Fruit fly (Drosophila melanogaster) whole organism, embryonic: ENCODE measurements around the gene CG6005.

ENCODE experiments used
- Adf1 ChIP-seq: fragments of 200-800 bp; sonication (Bioruptor generic); IDR thresholded peaks from 2 replicates; pipeline ENCODE4 v1.3.6; 2022; ENCODE audit warnings: missing biosample characterization, missing genetic modification characterization
- BEAF-32 ChIP-seq: fragments of 200-800 bp; sonication (Bioruptor generic); optimal IDR thresholded peaks from 3 replicates; lab custom pipeline; 2017; ENCODE audit warnings: missing biosample characterization, missing genetic modification characterization, mild to moderate bottlenecking, moderate library complexity, missing genetic modification reagents
- C15 ChIP-seq: fragments of 200-800 bp; sonication (Bioruptor generic); IDR thresholded peaks from 3 replicates; pipeline ENCODE4 v1.3.6; 2022; ENCODE audit warnings: missing biosample characterization, missing genetic modification characterization
- CG10979 ChIP-seq: fragments of 200-800 bp; sonication (Bioruptor generic); optimal IDR thresholded peaks from 2 replicates; lab custom pipeline; 2018; ENCODE audit warnings: missing biosample characterization, mild to moderate bottlenecking, missing genetic modification characterization, moderate library complexity
- CG14710 ChIP-seq: fragments of 200-800 bp; sonication (Bioruptor generic); optimal IDR thresholded peaks from 3 replicates; lab custom pipeline; 2019; ENCODE audit warnings: missing biosample characterization, mild to moderate bottlenecking, missing genetic modification characterization, moderate library complexity
- CG14860 ChIP-seq: fragments of 200-800 bp; sonication (Bioruptor generic); IDR thresholded peaks from 3 replicates; pipeline ENCODE4 v1.3.6; 2022; ENCODE audit warnings: missing biosample characterization, missing genetic modification characterization; ENCODE audit not compliant: partially characterized antibody
- CG1602 ChIP-seq: fragments of 200-800 bp; sonication (Bioruptor generic); optimal IDR thresholded peaks from 3 replicates; lab custom pipeline; 2016; ENCODE audit warnings: missing biosample characterization, missing genetic modification characterization
- CG16815 ChIP-seq: fragments of 200-800 bp; sonication (Bioruptor generic); optimal IDR thresholded peaks from 3 replicates; lab custom pipeline; 2017; ENCODE audit warnings: missing biosample characterization, mild to moderate bottlenecking, missing genetic modification characterization
- CG17361 ChIP-seq: fragments of 200-800 bp; sonication (Bioruptor generic); IDR thresholded peaks from 3 replicates; pipeline ENCODE4 v1.3.6; 2022; ENCODE audit warnings: missing biosample characterization, missing genetic modification characterization
- CG17385 ChIP-seq: fragments of 200-800 bp; sonication (Bioruptor generic); optimal IDR thresholded peaks from 3 replicates; lab custom pipeline; 2018; ENCODE audit warnings: missing biosample characterization, mild to moderate bottlenecking, missing genetic modification characterization
- CG18262 ChIP-seq: fragments of 200-800 bp; optimal IDR thresholded peaks from 3 replicates; lab custom pipeline; 2019; ENCODE audit warnings: missing biosample characterization, mild to moderate bottlenecking, missing genetic modification characterization, moderate library complexity
- CG18599 ChIP-seq: fragments of 200-800 bp; sonication (Bioruptor generic); optimal IDR thresholded peaks from 3 replicates; lab custom pipeline; 2017; ENCODE audit warnings: missing biosample characterization, missing genetic modification characterization, mild to moderate bottlenecking, moderate library complexity, missing genetic modification reagents
- CG2678 ChIP-seq: fragments of 200-800 bp; sonication (Bioruptor generic); optimal IDR thresholded peaks from 3 replicates; lab custom pipeline; 2019; ENCODE audit warnings: missing biosample characterization, mild to moderate bottlenecking, missing genetic modification characterization, moderate library complexity
- CG2712 ChIP-seq: fragments of 200-800 bp; optimal IDR thresholded peaks from 3 replicates; lab custom pipeline; 2019; ENCODE audit warnings: missing biosample characterization, mild to moderate bottlenecking, missing genetic modification characterization, moderate library complexity
- CG33557 ChIP-seq: fragments of 200-800 bp; sonication (Bioruptor generic); optimal IDR thresholded peaks from 2 replicates; lab custom pipeline; 2019; ENCODE audit warnings: missing biosample characterization, mild to moderate bottlenecking, missing genetic modification characterization, moderate library complexity
- CG3838 ChIP-seq: fragments of 200-800 bp; sonication (Bioruptor generic); optimal IDR thresholded peaks from 3 replicates; lab custom pipeline; 2016; ENCODE audit warnings: missing biosample characterization, missing genetic modification characterization
- CG3847 ChIP-seq: fragments of 200-800 bp; sonication (Bioruptor generic); IDR thresholded peaks from 2 replicates; pipeline ENCODE4 v1.3.6; 2022; ENCODE audit warnings: missing biosample characterization, missing genetic modification characterization
- CG4282 ChIP-seq: fragments of 200-800 bp; sonication (Bioruptor generic); optimal IDR thresholded peaks from 2 replicates; lab custom pipeline; 2016; ENCODE audit warnings: missing biosample characterization, missing genetic modification characterization
- CG4707 ChIP-seq: fragments of 200-800 bp; sonication (Bioruptor generic); optimal IDR thresholded peaks from 2 replicates; lab custom pipeline; 2018; ENCODE audit warnings: missing biosample characterization, mild to moderate bottlenecking, missing genetic modification characterization, moderate library complexity
- CG4854 ChIP-seq: fragments of 200-800 bp; sonication (Bioruptor generic); optimal IDR thresholded peaks from 2 replicates; lab custom pipeline; 2016; ENCODE audit warnings: missing biosample characterization, missing genetic modification characterization, inconsistent platforms
- CG7556 ChIP-seq: fragments of 200-800 bp; sonication (Bioruptor generic); optimal IDR thresholded peaks from 2 replicates; lab custom pipeline; 2017; ENCODE audit warnings: missing biosample characterization, mild to moderate bottlenecking, missing genetic modification characterization
- CG8290 ChIP-seq, 3 experiments: fragments of 200-800 bp; sonication (Bioruptor generic); optimal IDR thresholded peaks; 2 replicates each; lab custom pipeline; 2016 to 2019; ENCODE audit warnings: missing biosample characterization in 3 of 3, missing genetic modification characterization in 3 of 3, mild to moderate bottlenecking in 2 of 3, moderate library complexity in 1 of 3
- CG8359 ChIP-seq: fragments of 200-800 bp; sonication (Bioruptor generic); optimal IDR thresholded peaks from 2 replicates; lab custom pipeline; 2017; ENCODE audit warnings: missing biosample characterization, mild to moderate bottlenecking, missing genetic modification characterization, borderline replicate concordance
- CG9215 ChIP-seq: fragments of 200-800 bp; sonication (Bioruptor generic); IDR thresholded peaks from 2 replicates; pipeline ENCODE4 v1.3.6; 2022; ENCODE audit warnings: missing biosample characterization, missing genetic modification characterization
- CG9876 ChIP-seq: fragments of 200-800 bp; sonication (Bioruptor generic); optimal IDR thresholded peaks from 2 replicates; lab custom pipeline; 2016; ENCODE audit warnings: missing biosample characterization, missing genetic modification characterization
- Dad ChIP-seq: fragments of 200-800 bp; sonication (Bioruptor generic); optimal IDR thresholded peaks from 3 replicates; lab custom pipeline; 2016; ENCODE audit warnings: missing biosample characterization, missing genetic modification characterization
- Dbx ChIP-seq: fragments of 200-800 bp; sonication (Bioruptor generic); IDR thresholded peaks from 3 replicates; pipeline ENCODE4 v1.3.6; 2022; ENCODE audit warnings: missing biosample characterization, missing genetic modification characterization
- HLHmδ ChIP-seq: fragments of 200-800 bp; sonication (Bioruptor generic); optimal IDR thresholded peaks from 2 replicates; lab custom pipeline; 2018; ENCODE audit warnings: missing biosample characterization, mild to moderate bottlenecking, missing genetic modification characterization, moderate library complexity
- Hey ChIP-seq: fragments of 200-800 bp; sonication (Bioruptor generic); optimal IDR thresholded peaks from 3 replicates; lab custom pipeline; 2018; ENCODE audit warnings: missing biosample characterization, mild to moderate bottlenecking, missing genetic modification characterization
- HmgZ ChIP-seq: fragments of 200-800 bp; sonication (Bioruptor generic); optimal IDR thresholded peaks from 2 replicates; lab custom pipeline; 2018; ENCODE audit warnings: missing biosample characterization, mild to moderate bottlenecking, missing genetic modification characterization
- Neu2 ChIP-seq: fragments of 200-800 bp; sonication (Bioruptor generic); optimal IDR thresholded peaks from 3 replicates; lab custom pipeline; 2016; ENCODE audit warnings: missing biosample characterization, missing genetic modification characterization, borderline replicate concordance
- ci ChIP-seq: fragments of 200-800 bp; sonication (Bioruptor generic); IDR thresholded peaks from 3 replicates; pipeline ENCODE4 v1.3.6; 2022; ENCODE audit warnings: missing biosample characterization, missing genetic modification characterization
- corto ChIP-seq: fragments of 200-800 bp; sonication (Bioruptor generic); optimal IDR thresholded peaks from 2 replicates; lab custom pipeline; 2016; ENCODE audit warnings: missing biosample characterization, mild to moderate bottlenecking, missing genetic modification characterization, moderate library complexity
- crol ChIP-seq: fragments of 200-800 bp; sonication (Bioruptor generic); IDR thresholded peaks from 2 replicates; pipeline ENCODE4 v1.3.6; 2022; ENCODE audit warnings: missing biosample characterization, missing genetic modification characterization
- eyg ChIP-seq: fragments of 200-800 bp; sonication (Bioruptor generic); optimal IDR thresholded peaks from 3 replicates; lab custom pipeline; 2016; ENCODE audit warnings: missing biosample characterization, missing genetic modification characterization
- lola ChIP-seq, 3 experiments: fragments of >200 bp in 2 of 3; fragments of 200-800 bp in 1 of 3; sonication (Bioruptor generic) in 1 of 3; optimal IDR thresholded peaks; 2 replicates each; lab custom pipeline; 2017 to 2019; ENCODE audit warnings: missing biosample characterization in 3 of 3, missing genetic modification characterization in 3 of 3, mild to moderate bottlenecking in 1 of 3, moderate library complexity in 1 of 3
- nmo ChIP-seq: fragments of 200-800 bp; sonication (Bioruptor generic); optimal IDR thresholded peaks from 2 replicates; lab custom pipeline; 2018; ENCODE audit warnings: missing biosample characterization, mild to moderate bottlenecking, missing genetic modification characterization, moderate library complexity
- pb ChIP-seq: fragments of 200-800 bp; sonication (Bioruptor generic); optimal IDR thresholded peaks from 3 replicates; lab custom pipeline; 2016; ENCODE audit warnings: missing biosample characterization, missing genetic modification characterization
- pum ChIP-seq: fragments of 200-800 bp; sonication (Bioruptor generic); optimal IDR thresholded peaks from 2 replicates; lab custom pipeline; 2016; ENCODE audit warnings: missing biosample characterization, missing genetic modification characterization
- pzg ChIP-seq: fragments of 200-800 bp; sonication (Bioruptor generic); optimal IDR thresholded peaks from 3 replicates; lab custom pipeline; 2018; ENCODE audit warnings: missing biosample characterization, mild to moderate bottlenecking, missing genetic modification characterization, moderate library complexity
- sens ChIP-seq: fragments of 200-800 bp; sonication (Bioruptor generic); peaks from one replicate; lab custom pipeline; 2016; ENCODE audit warnings: missing biosample characterization, missing genetic modification characterization
- sob ChIP-seq: fragments of 200-800 bp; sonication (Bioruptor generic); IDR thresholded peaks from 2 replicates; pipeline ENCODE4 v1.3.6; 2022; ENCODE audit warnings: missing biosample characterization, missing genetic modification characterization
- tap ChIP-seq: fragments of 200-800 bp; optimal IDR thresholded peaks from 3 replicates; lab custom pipeline; 2019; ENCODE audit warnings: missing biosample characterization, mild to moderate bottlenecking, missing genetic modification characterization, moderate library complexity
- tio ChIP-seq: fragments of 200-800 bp; sonication (Bioruptor generic); optimal IDR thresholded peaks from 2 replicates; lab custom pipeline; 2017; ENCODE audit warnings: missing biosample characterization, missing genetic modification characterization, inconsistent platforms
- twi ChIP-seq: fragments of 200-800 bp; optimal IDR thresholded peaks from 2 replicates; lab custom pipeline; 2019; ENCODE audit warnings: missing biosample characterization, mild to moderate bottlenecking, missing genetic modification characterization, moderate library complexity
- vfl ChIP-seq: fragments of 200-800 bp; sonication (Bioruptor generic); optimal IDR thresholded peaks from 2 replicates; lab custom pipeline; 2016; ENCODE audit warnings: missing biosample characterization, missing genetic modification characterization
- vnd ChIP-seq: fragments of 200-800 bp; sonication (Bioruptor generic); IDR thresholded peaks from 3 replicates; pipeline ENCODE4 v1.3.6; 2022; ENCODE audit warnings: missing biosample characterization, missing genetic modification characterization; ENCODE audit not compliant: partially characterized antibody
- zen ChIP-seq: fragments of 200-800 bp; sonication (Bioruptor generic); optimal IDR thresholded peaks from 3 replicates; lab custom pipeline; 2018; ENCODE audit warnings: missing biosample characterization, mild to moderate bottlenecking, missing genetic modification characterization, moderate library complexity

CG6005 gene

DNA sequence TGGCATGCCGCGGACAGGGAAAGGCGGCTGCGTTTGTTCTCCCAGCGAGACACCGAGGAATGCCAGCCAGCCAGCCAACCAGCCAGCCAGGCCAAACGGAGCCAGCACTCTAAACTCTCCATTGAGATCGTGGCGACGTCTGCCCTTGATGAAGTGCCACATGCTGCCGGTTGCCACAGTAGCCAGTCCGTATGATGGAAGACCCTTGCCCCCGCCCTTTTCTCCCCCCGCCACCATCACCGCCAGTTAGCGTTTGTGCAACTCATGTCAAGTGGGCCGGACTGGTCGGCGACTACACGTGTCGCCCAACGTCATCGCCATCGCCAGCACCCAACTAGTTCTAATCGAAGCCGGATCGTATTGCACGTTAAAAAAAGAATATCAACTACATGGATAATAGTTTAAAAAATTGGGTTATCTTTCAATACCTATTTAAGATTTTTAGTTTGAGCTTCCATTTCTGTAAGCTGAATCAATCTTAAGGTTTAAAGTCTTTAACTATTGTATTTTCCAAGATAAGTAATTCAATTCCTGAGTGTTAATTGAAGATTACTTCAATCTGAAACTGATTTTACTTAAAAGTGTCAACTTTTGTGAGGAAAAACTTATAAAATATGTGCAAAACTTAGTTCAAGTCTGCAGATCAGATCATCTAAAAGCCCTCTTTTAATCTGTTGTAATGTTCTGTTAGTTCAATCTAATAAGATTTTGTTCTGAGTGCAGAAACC lies 46.6 kb upstream of the CG6005 start (continued):
- TF ChIP-seq CG4282 (GFP tag; lab: Kevin White, UChicago) (no peak), CG33557 (GFP tag; lab: Kevin White, UChicago) (no peak), CG16815 (GFP tag; lab: Kevin White, UChicago) (no peak), CG17361 (GFP tag; lab: Robert Waterston, UW) (peak; percentile 49; the same call in 2 of the 3 replicates), CG8290 (GFP tag; optimal IDR thresholded peaks at IDR 0.05; lab: Kevin White, UChicago) (no peak), CG8290 (tag; optimal IDR thresholded peaks at IDR 0.05; lab: Kevin White, UChicago) (no peak), sob (GFP tag; lab: Robert Waterston, UW) (no peak), CG9876 (GFP tag; lab: Kevin White, UChicago) (no peak), Neu2 (GFP tag; lab: Kevin White, UChicago) (no peak), CG1602 (GFP tag; lab: Kevin White, UChicago) (no peak), sens (GFP tag; lab: Kevin White, UChicago) (peak; percentile 75), Adf1 (no peak), CG14860 (GFP tag; lab: Robert Waterston, UW) (no peak), CG8359 (GFP tag; lab: Kevin White, UChicago) (no peak), CG18262 (tag; lab: Kevin White, UChicago) (peak; percentile 39), CG4707 (GFP tag; lab: Kevin White, UChicago) (no peak), vfl (GFP tag; lab: Kevin White, UChicago) (no peak), tio (GFP tag; lab: Kevin White, UChicago) (peak; percentile 17), CG2678 (tag; lab: Kevin White, UChicago) (peak; percentile 26), twi (peak; percentile 68), eyg (GFP tag; lab: Kevin White, UChicago) (no peak), CG3838 (GFP tag; lab: Kevin White, UChicago) (no peak), lola (GFP tag; optimal IDR thresholded peaks at IDR 0.05; lab: Kevin White, UChicago) (peak in 1 of 3 experiments; percentile 36), C15 (GFP tag; lab: Robert Waterston, UW) (no peak), CG4854 (GFP tag; lab: Kevin White, UChicago) (no peak), HLHmδ (GFP tag; lab: Kevin White, UChicago) (no peak), CG14710 (tag; lab: Kevin White, UChicago) (peak; percentile 6), CG9215 (GFP tag; lab: Robert Waterston, UW) (no peak), CG3847 (0 out of 2 replicates have a peak, but pooled peaks have one; percentile 8), CG18599 (GFP tag; lab: Kevin White, UChicago) (no peak), CG2712 (tag; lab: Kevin White, UChicago) (peak; percentile 33), tap (tag; lab: Kevin White, UChicago) (no peak), pb (GFP tag; lab: Kevin White, UChicago) (no peak), nmo (peak; percentile 15), CG17385 (GFP tag; lab: Kevin White, UChicago) (no peak), pum (GFP tag; lab: Kevin White, UChicago) (no peak), Dbx (GFP tag; lab: Robert Waterston, UW) (no peak), CG7556 (GFP tag; lab: Kevin White, UChicago) (peak; percentile 17), corto (GFP tag; lab: Kevin White, UChicago) (no peak), vnd (no peak), ci (0 out of 3 replicates have a peak, but pooled peaks have one; percentile 21), Hey (tag; lab: Kevin White, UChicago) (peak; percentile 42), HmgZ (tag; lab: Kevin White, UChicago) (no peak), CG10979 (tag; lab: Kevin White, UChicago) (peak; percentile 11), pzg (GFP tag; lab: Kevin White, UChicago) (no peak), Dad (no peak), BEAF-32 (GFP tag; lab: Kevin White, UChicago) (no peak), zen (tag; lab: Kevin White, UChicago) (no peak), crol (GFP tag; lab: Robert Waterston, UW) (peak; percentile 50)
